Fruit fly (Drosophila melanogaster) whole organism, embryonic: ENCODE results near the gene CG9706.

ENCODE experiments used
- Asciz ChIP-seq: fragments of 200-800 bp; sonication (Bioruptor generic); optimal IDR thresholded peaks from 2 replicates; lab custom pipeline; 2017; ENCODE audit warnings: missing biosample characterization, mild to moderate bottlenecking, missing genetic modification characterization, missing genetic modification reagents
- Bdp1 ChIP-seq: fragments of 200-800 bp; sonication (Bioruptor generic); optimal IDR thresholded peaks from 3 replicates; lab custom pipeline; 2016; ENCODE audit warnings: missing biosample characterization, missing genetic modification characterization
- BtbVII ChIP-seq: fragments of 200-800 bp; sonication (Bioruptor generic); optimal IDR thresholded peaks from 3 replicates; lab custom pipeline; 2017; ENCODE audit warnings: missing biosample characterization, mild to moderate bottlenecking, missing genetic modification characterization
- CG10462 ChIP-seq: fragments of 200-800 bp; sonication (Bioruptor generic); optimal IDR thresholded peaks from 2 replicates; lab custom pipeline; 2016; ENCODE audit warnings: missing biosample characterization, missing genetic modification characterization
- CG12071 ChIP-seq: fragments of 200-800 bp; sonication (Bioruptor generic); optimal IDR thresholded peaks from 3 replicates; lab custom pipeline; 2018; ENCODE audit warnings: missing biosample characterization, mild to moderate bottlenecking, missing genetic modification characterization
- CG14667 ChIP-seq: fragments of 200-800 bp; sonication (Bioruptor generic); IDR thresholded peaks from 2 replicates; pipeline ENCODE4 v1.3.6; 2022; ENCODE audit warnings: missing biosample characterization, missing genetic modification characterization
- CG15269 ChIP-seq: fragments of 200-800 bp; sonication (Bioruptor generic); optimal IDR thresholded peaks from 2 replicates; lab custom pipeline; 2018; ENCODE audit warnings: missing biosample characterization, mild to moderate bottlenecking, missing genetic modification characterization, moderate library complexity
- CG1529 ChIP-seq: fragments of 200-800 bp; sonication (Bioruptor generic); optimal IDR thresholded peaks from 3 replicates; lab custom pipeline; 2018; ENCODE audit warnings: missing biosample characterization, missing genetic modification characterization
- CG15601 ChIP-seq: fragments of 200-800 bp; sonication (Bioruptor generic); optimal IDR thresholded peaks from 3 replicates; lab custom pipeline; 2019; ENCODE audit warnings: missing biosample characterization, mild to moderate bottlenecking, missing genetic modification characterization, moderate library complexity
- CG1603 ChIP-seq: fragments of 200-800 bp; sonication (Bioruptor generic); optimal IDR thresholded peaks from 2 replicates; lab custom pipeline; 2019; ENCODE audit warnings: missing biosample characterization, mild to moderate bottlenecking, missing genetic modification characterization, moderate library complexity
- CG17361 ChIP-seq: fragments of 200-800 bp; sonication (Bioruptor generic); IDR thresholded peaks from 3 replicates; pipeline ENCODE4 v1.3.6; 2022; ENCODE audit warnings: missing biosample characterization, missing genetic modification characterization
- CG17802 ChIP-seq: fragments of 200-800 bp; sonication (Bioruptor generic); optimal IDR thresholded peaks from 2 replicates; lab custom pipeline; 2018; ENCODE audit warnings: missing biosample characterization, mild to moderate bottlenecking, missing genetic modification characterization, moderate library complexity
- CG1792 ChIP-seq: fragments of 200-800 bp; sonication (Bioruptor generic); optimal IDR thresholded peaks from 2 replicates; lab custom pipeline; 2016; ENCODE audit warnings: missing biosample characterization, missing genetic modification characterization
- CG18262 ChIP-seq: fragments of 200-800 bp; optimal IDR thresholded peaks from 3 replicates; lab custom pipeline; 2019; ENCODE audit warnings: missing biosample characterization, mild to moderate bottlenecking, missing genetic modification characterization, moderate library complexity
- CG2129 ChIP-seq: fragments of 200-800 bp; sonication (Bioruptor generic); IDR thresholded peaks from 2 replicates; pipeline ENCODE4 v1.3.6; 2022; ENCODE audit warnings: missing biosample characterization, missing genetic modification characterization; ENCODE audit not compliant: partially characterized antibody
- CG2678 ChIP-seq: fragments of 200-800 bp; sonication (Bioruptor generic); optimal IDR thresholded peaks from 3 replicates; lab custom pipeline; 2019; ENCODE audit warnings: missing biosample characterization, mild to moderate bottlenecking, missing genetic modification characterization, moderate library complexity
- CG2889 ChIP-seq: fragments of 200-800 bp; sonication (Bioruptor generic); IDR thresholded peaks from 3 replicates; pipeline ENCODE4 v1.3.6; 2022; ENCODE audit warnings: missing biosample characterization, missing genetic modification characterization
- CG31388 ChIP-seq: fragments of 200-800 bp; sonication (Bioruptor generic); optimal IDR thresholded peaks from 2 replicates; lab custom pipeline; 2016; ENCODE audit warnings: missing biosample characterization, missing genetic modification characterization
- CG33557 ChIP-seq: fragments of 200-800 bp; sonication (Bioruptor generic); optimal IDR thresholded peaks from 2 replicates; lab custom pipeline; 2019; ENCODE audit warnings: missing biosample characterization, mild to moderate bottlenecking, missing genetic modification characterization, moderate library complexity
- CG42726 ChIP-seq: fragments of 200-800 bp; sonication (Bioruptor generic); IDR thresholded peaks from 2 replicates; pipeline ENCODE4 v1.3.6; 2022; ENCODE audit warnings: missing biosample characterization, missing genetic modification characterization; ENCODE audit not compliant: partially characterized antibody
- CG6765 ChIP-seq: fragments of 200-800 bp; sonication (Bioruptor generic); optimal IDR thresholded peaks from 3 replicates; lab custom pipeline; 2017; ENCODE audit warnings: missing biosample characterization, mild to moderate bottlenecking, missing genetic modification characterization
- CG7372 ChIP-seq: fragments of 200-800 bp; sonication (Bioruptor generic); IDR thresholded peaks from 2 replicates; pipeline ENCODE4 v1.3.6; 2022; ENCODE audit warnings: missing biosample characterization, missing genetic modification characterization
- CG8478 ChIP-seq: fragments of >200 bp; optimal IDR thresholded peaks from 2 replicates; lab custom pipeline; 2018
- CG9932 ChIP-seq: fragments of 200-800 bp; sonication (Bioruptor generic); IDR thresholded peaks from 2 replicates; pipeline ENCODE4 v1.3.6; 2022; ENCODE audit warnings: missing biosample characterization, missing genetic modification characterization
- D19A ChIP-seq: fragments of 200-800 bp; optimal IDR thresholded peaks from 3 replicates; lab custom pipeline; 2019; ENCODE audit warnings: missing biosample characterization, mild to moderate bottlenecking, missing genetic modification characterization, moderate library complexity
- Dek ChIP-seq: fragments of 200-800 bp; sonication (Bioruptor generic); optimal IDR thresholded peaks from 3 replicates; lab custom pipeline; 2019; ENCODE audit warnings: missing biosample characterization, mild to moderate bottlenecking, missing genetic modification characterization, moderate library complexity
- Dip3 ChIP-seq: fragments of 200-800 bp; sonication (Bioruptor generic); optimal IDR thresholded peaks from 3 replicates; lab custom pipeline; 2016; ENCODE audit warnings: missing biosample characterization, missing genetic modification characterization
- Eip74EF ChIP-seq, 2 experiments: fragments of 200-800 bp in 1 of 2; fragments of >200 bp in 1 of 2; sonication (Bioruptor generic) in 1 of 2; optimal IDR thresholded peaks; 2 replicates each; lab custom pipeline; 2017 to 2019; ENCODE audit warnings: missing biosample characterization in 2 of 2, missing genetic modification characterization in 2 of 2, mild to moderate bottlenecking in 1 of 2, moderate library complexity in 1 of 2
- Hmx ChIP-seq: fragments of 200-800 bp; sonication (Bioruptor generic); optimal IDR thresholded peaks from 2 replicates; lab custom pipeline; 2016; ENCODE audit warnings: missing biosample characterization, missing genetic modification characterization
- Hr3 ChIP-seq: fragments of 200-800 bp; sonication (Bioruptor generic); optimal IDR thresholded peaks from 3 replicates; lab custom pipeline; 2016; ENCODE audit warnings: missing biosample characterization, missing genetic modification characterization
- MBD-R2 ChIP-seq: fragments of 200-800 bp; sonication (Bioruptor generic); IDR thresholded peaks from 2 replicates; pipeline ENCODE4 v1.3.6; 2022; ENCODE audit warnings: missing biosample characterization, missing genetic modification characterization
- Ptx1 ChIP-seq: fragments of 200-800 bp; sonication (Bioruptor generic); IDR thresholded peaks from 2 replicates; pipeline ENCODE4 v1.3.6; 2022; ENCODE audit warnings: missing biosample characterization, missing genetic modification characterization
- Sox100B ChIP-seq: fragments of 200-800 bp; sonication (Bioruptor generic); optimal IDR thresholded peaks from 3 replicates; lab custom pipeline; 2018; ENCODE audit warnings: missing biosample characterization, mild to moderate bottlenecking, missing genetic modification characterization
- TFAM ChIP-seq: fragments of 200-800 bp; sonication (Bioruptor generic); optimal IDR thresholded peaks from 2 replicates; lab custom pipeline; 2017; ENCODE audit warnings: missing biosample characterization, missing genetic modification characterization, inconsistent platforms
- Xrp1 ChIP-seq: fragments of 200-800 bp; sonication (Bioruptor generic); IDR thresholded peaks from 2 replicates; pipeline ENCODE4 v1.3.6; 2022; ENCODE audit warnings: missing biosample characterization, missing genetic modification characterization
- bigmax ChIP-seq: fragments of 200-800 bp; sonication (Bioruptor generic); optimal IDR thresholded peaks from 2 replicates; lab custom pipeline; 2018; ENCODE audit warnings: missing biosample characterization, mild to moderate bottlenecking, missing genetic modification characterization
- cwo ChIP-seq: fragments of 200-800 bp; sonication (Bioruptor generic); optimal IDR thresholded peaks from 3 replicates; lab custom pipeline; 2017; ENCODE audit warnings: missing biosample characterization, missing genetic modification characterization, mild to moderate bottlenecking, moderate library complexity, missing genetic modification reagents
- esg ChIP-seq: fragments of 200-800 bp; sonication (Bioruptor generic); conservative IDR thresholded peaks from 2 replicates; pipeline ENCODE4 v1.3.6; 2022; ENCODE audit warnings: missing biosample characterization, missing genetic modification characterization
- exex ChIP-seq: fragments of 200-800 bp; sonication (Bioruptor generic); optimal IDR thresholded peaks from 4 replicates; lab custom pipeline; 2018; ENCODE audit warnings: missing biosample characterization, mild to moderate bottlenecking, missing genetic modification characterization, moderate library complexity
- fd64A ChIP-seq: fragments of 200-800 bp; sonication (Bioruptor generic); optimal IDR thresholded peaks from 3 replicates; lab custom pipeline; 2018; ENCODE audit warnings: missing biosample characterization, mild to moderate bottlenecking, missing genetic modification characterization
- fru ChIP-seq: fragments of >200 bp; optimal IDR thresholded peaks from 2 replicates; lab custom pipeline; 2017
- ftz-f1 ChIP-seq: fragments of 200-800 bp; sonication (Bioruptor generic); optimal IDR thresholded peaks from 2 replicates; lab custom pipeline; 2016; ENCODE audit warnings: missing biosample characterization, missing genetic modification characterization
- hbn ChIP-seq: fragments of 200-800 bp; sonication (Bioruptor generic); IDR thresholded peaks from 2 replicates; pipeline ENCODE4 v1.3.6; 2022; ENCODE audit warnings: missing biosample characterization, missing genetic modification characterization; ENCODE audit not compliant: partially characterized antibody
- lola ChIP-seq, 3 experiments: fragments of >200 bp in 2 of 3; fragments of 200-800 bp in 1 of 3; sonication (Bioruptor generic) in 1 of 3; optimal IDR thresholded peaks; 2 replicates each; lab custom pipeline; 2017 to 2019; ENCODE audit warnings: missing biosample characterization in 3 of 3, missing genetic modification characterization in 3 of 3, mild to moderate bottlenecking in 1 of 3, moderate library complexity in 1 of 3
- nerfin-2 ChIP-seq: fragments of 200-800 bp; sonication (Bioruptor generic); IDR thresholded peaks from 2 replicates; pipeline ENCODE4 v1.3.6; 2022; ENCODE audit warnings: missing biosample characterization, missing genetic modification characterization; ENCODE audit not compliant: partially characterized antibody
- pho ChIP-seq: fragments of 200-800 bp; sonication (Bioruptor generic); optimal IDR thresholded peaks from 2 replicates; lab custom pipeline; 2016; ENCODE audit warnings: missing biosample characterization, missing genetic modification characterization
- pnt ChIP-seq: fragments of 200-800 bp; sonication (Bioruptor generic); optimal IDR thresholded peaks from 3 replicates; lab custom pipeline; 2016; ENCODE audit warnings: missing biosample characterization, missing genetic modification characterization
- sqz ChIP-seq: fragments of 200-800 bp; sonication (Bioruptor generic); optimal IDR thresholded peaks from 3 replicates; lab custom pipeline; 2018; ENCODE audit warnings: missing biosample characterization, mild to moderate bottlenecking, missing genetic modification characterization
- tin ChIP-seq: fragments of 200-800 bp; sonication (Bioruptor generic); optimal IDR thresholded peaks from 3 replicates; lab custom pipeline; 2016; ENCODE audit warnings: missing biosample characterization, missing genetic modification characterization
- tll ChIP-seq, 2 experiments: fragments of 200-800 bp in 1 of 2; fragments of >200 bp in 1 of 2; sonication (Bioruptor generic) in 1 of 2; optimal IDR thresholded peaks; 2 replicates each; lab custom pipeline; 2017 to 2019; ENCODE audit warnings: missing biosample characterization in 2 of 2, missing genetic modification characterization in 2 of 2, mild to moderate bottlenecking in 1 of 2, moderate library complexity in 1 of 2
- vfl ChIP-seq: fragments of 200-800 bp; sonication (Bioruptor generic); optimal IDR thresholded peaks from 2 replicates; lab custom pipeline; 2016; ENCODE audit warnings: missing biosample characterization, missing genetic modification characterization

The CG9706 gene

DNA sequence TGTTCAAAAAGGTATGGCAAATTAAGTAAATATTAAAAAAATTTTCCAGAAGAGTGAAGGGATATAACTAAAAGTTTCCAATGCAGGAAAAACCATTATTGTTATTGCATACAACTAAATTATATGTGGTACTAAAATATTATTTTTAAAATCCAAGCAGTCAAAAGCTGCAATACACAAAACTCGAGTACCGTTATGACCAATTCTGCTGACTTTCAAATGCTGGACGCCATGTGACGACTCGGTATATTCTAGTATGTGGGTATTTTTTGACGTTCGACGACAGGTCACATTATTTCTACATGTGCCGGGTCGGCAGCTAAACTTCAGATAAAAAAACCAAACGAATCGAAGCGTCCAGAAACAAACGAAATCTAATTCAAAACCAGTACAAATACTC is 25.3 kb downstream of the CG9706 start (continued):
- TF ChIP-seq cwo (no peak), CG1792 (GFP tag; lab: Kevin White, UChicago) (peak; percentile 12), bigmax (no peak), CG15269 (tag; lab: Kevin White, UChicago) (no peak), CG12071 (GFP tag; lab: Kevin White, UChicago) (no peak), esg (no peak), tll (GFP tag; optimal IDR thresholded peaks at IDR 0.05; lab: Kevin White, UChicago) (no peak), CG14667 (GFP tag; lab: Robert Waterston, UW) (no peak), Hr3 (GFP tag; lab: Kevin White, UChicago) (no peak), hbn (GFP tag; lab: Robert Waterston, UW) (no peak), CG10462 (GFP tag; lab: Kevin White, UChicago) (peak; percentile 99), pnt (no peak), CG2678 (tag; lab: Kevin White, UChicago) (no peak), Hmx (GFP tag; lab: Kevin White, UChicago) (no peak), fd64A (GFP tag; lab: Kevin White, UChicago) (no peak), CG2889 (no peak), D19A (tag; lab: Kevin White, UChicago) (no peak), Eip74EF (GFP tag; optimal IDR thresholded peaks at IDR 0.05; lab: Kevin White, UChicago) (no peak), CG7372 (no peak), vfl (GFP tag; lab: Kevin White, UChicago) (peak; percentile 27), Asciz (GFP tag; lab: Kevin White, UChicago) (no peak), CG33557 (GFP tag; lab: Kevin White, UChicago) (no peak), Dip3 (GFP tag; lab: Kevin White, UChicago) (no peak), BtbVII (no peak), CG17361 (GFP tag; lab: Robert Waterston, UW) (peak; percentile 45; the same call in 2 of the 3 replicates), CG17802 (tag; lab: Kevin White, UChicago) (peak; percentile 88), CG8478 (no peak), ftz-f1 (GFP tag; lab: Kevin White, UChicago) (peak; percentile 30), tin (GFP tag; lab: Kevin White, UChicago) (no peak), sqz (GFP tag; lab: Kevin White, UChicago) (peak; percentile 42), fru (lab: Kevin White, UChicago) (no peak), pho (GFP tag; lab: Kevin White, UChicago) (peak; percentile 25), CG9932 (GFP tag; lab: Robert Waterston, UW) (peak; percentile 51; the same call in 1 of the 2 replicates), CG31388 (GFP tag; lab: Kevin White, UChicago) (no peak), nerfin-2 (0 out of 2 replicates have a peak, but pooled peaks have one; percentile 39), TFAM (GFP tag; lab: Kevin White, UChicago) (no peak), lola (GFP tag; optimal IDR thresholded peaks at IDR 0.05; lab: Kevin White, UChicago) (peak in 1 of 3 experiments; percentile 3), MBD-R2 (GFP tag; lab: Robert Waterston, UW) (peak; percentile 90), Xrp1 (GFP tag; lab: Robert Waterston, UW) (no peak), CG15601 (tag; lab: Kevin White, UChicago) (peak; percentile 6), CG42726 (GFP tag; lab: Robert Waterston, UW) (peak; percentile 66), CG18262 (peak; percentile 17), Sox100B (no peak), exex (tag; lab: Kevin White, UChicago) (no peak), CG2129 (GFP tag; lab: Robert Waterston, UW) (no peak), CG1603 (tag; lab: Kevin White, UChicago) (peak; percentile 77), Dek (peak; percentile 52), Bdp1 (no peak), Ptx1 (GFP tag; lab: Robert Waterston, UW) (no peak), CG6765 (GFP tag; lab: Kevin White, UChicago) (no peak), CG1529 (GFP tag; lab: Kevin White, UChicago) (no peak)
